Worm (Caenorhabditis elegans): Measurements from ENCODE around the gene mel-11.

The mel-11 gene

DNA sequence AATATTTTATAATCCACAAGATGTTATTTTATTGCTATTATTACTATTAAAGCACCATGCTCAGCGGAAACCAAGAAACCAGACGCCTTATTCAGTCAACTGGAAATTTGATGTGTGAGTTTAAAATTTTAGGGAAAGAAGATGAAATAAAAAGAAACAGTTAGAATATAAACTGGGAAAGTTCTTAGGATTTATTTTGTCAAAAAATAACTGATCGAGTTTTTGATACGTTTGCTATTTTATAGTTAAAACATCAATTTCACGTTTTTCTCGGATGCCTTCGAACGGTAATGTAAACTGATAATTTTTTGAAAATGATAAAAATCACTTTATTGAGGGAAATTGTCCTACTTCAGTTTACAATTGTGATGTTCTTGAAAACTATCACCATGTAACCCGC lies 14.1 kb downstream of the mel-11 start, which contains the start of gene C06C3.3:
Gene C06C3.3 (minus strand): TSS at position 101 of the 400 bp plus-strand sequence.
- no peak for TF ChIP-seq him-1 (tag; optimal IDR thresholded peaks at IDR 0.05)
- no peak for TF ChIP-seq dao-5 (tag; optimal IDR thresholded peaks at IDR 0.05)
- TF ChIP-seq W03F9.2 (tag; optimal IDR thresholded peaks at IDR 0.05), result no peak

DNA sequence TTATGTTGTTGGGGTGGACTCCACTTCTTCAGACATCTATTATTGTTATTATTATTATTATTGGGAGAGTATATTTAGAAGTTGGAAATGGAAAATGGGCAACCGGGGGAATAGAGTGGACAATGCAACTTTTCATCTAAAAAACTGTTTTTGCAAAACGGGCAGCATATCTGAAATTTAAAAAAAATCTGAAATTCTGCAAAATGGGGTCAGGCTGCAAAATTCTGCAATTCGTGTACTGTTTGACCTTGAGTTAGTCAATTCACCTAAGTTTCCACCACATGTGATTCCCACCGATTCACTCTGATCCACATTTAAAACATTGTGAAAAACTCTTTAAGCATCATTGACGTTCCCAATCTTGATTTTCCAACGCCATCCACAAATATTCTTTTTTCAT lies 14.7 kb downstream of the mel-11 start, which contains the start of gene C06C3.4:
Gene C06C3.4 (plus strand): TSS at position 301 of the 400 bp plus-strand sequence.
- TF ChIP-seq dao-5 (tag; optimal IDR thresholded peaks at IDR 0.05) (no peak), W03F9.2 (tag; optimal IDR thresholded peaks at IDR 0.05) (no peak), him-1 (tag; optimal IDR thresholded peaks at IDR 0.05) (no peak)

DNA sequence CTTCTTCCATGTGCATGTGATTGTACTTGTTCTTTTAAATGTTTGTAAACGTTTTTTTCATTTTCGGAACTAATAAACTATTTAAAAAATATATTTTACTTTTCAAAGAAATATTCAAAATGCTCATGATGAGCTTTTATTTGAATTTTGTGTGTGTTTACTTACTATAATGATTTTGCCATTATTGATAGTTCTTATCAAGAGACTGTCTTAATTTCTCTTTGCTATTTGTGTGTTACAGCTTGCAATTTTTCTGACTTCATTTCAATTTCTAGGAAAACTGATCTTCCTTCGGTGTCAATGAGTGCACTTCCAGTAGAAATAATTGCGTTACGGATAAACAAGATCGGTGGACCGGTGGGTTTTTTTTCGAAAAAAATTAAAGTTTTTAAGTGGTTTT lies 16.5 kb downstream of the mel-11 start, which contains the start of gene C06C3.12:
Gene C06C3.12 (plus strand): TSS at position 301 of the 400 bp plus-strand sequence.
- TF ChIP-seq him-1 (tag; optimal IDR thresholded peaks at IDR 0.05) (no peak), dao-5 (tag; optimal IDR thresholded peaks at IDR 0.05) (no peak), W03F9.2 (tag; optimal IDR thresholded peaks at IDR 0.05) (no peak)

DNA sequence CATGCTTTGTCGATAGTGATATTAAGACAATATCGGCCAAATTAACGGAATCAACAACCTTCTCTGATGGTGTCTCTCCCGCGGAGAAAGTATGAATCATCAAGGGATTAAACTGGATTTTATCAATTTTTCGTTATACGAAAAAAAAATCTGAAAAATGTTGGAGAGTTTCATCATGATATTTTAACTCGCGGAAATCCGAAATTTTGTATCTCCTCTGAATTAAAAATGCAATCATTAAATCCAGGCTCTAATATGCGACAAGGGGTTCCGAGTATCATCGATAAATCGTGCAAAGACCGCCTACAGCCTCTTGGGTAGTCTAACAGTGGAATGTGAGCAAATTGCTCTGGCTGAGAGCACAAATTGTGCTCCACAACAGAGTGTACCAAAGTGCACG lies 18.8 kb downstream of the mel-11 start, which contains the start of gene C06C3.10:
Gene C06C3.10 (minus strand): TSS at position 101 of the 400 bp plus-strand sequence.
- TF ChIP-seq dao-5 (tag; optimal IDR thresholded peaks at IDR 0.05), result no peak
- TF ChIP-seq him-1 (tag; optimal IDR thresholded peaks at IDR 0.05), result no peak
- no peak for TF ChIP-seq W03F9.2 (tag; optimal IDR thresholded peaks at IDR 0.05)

DNA sequence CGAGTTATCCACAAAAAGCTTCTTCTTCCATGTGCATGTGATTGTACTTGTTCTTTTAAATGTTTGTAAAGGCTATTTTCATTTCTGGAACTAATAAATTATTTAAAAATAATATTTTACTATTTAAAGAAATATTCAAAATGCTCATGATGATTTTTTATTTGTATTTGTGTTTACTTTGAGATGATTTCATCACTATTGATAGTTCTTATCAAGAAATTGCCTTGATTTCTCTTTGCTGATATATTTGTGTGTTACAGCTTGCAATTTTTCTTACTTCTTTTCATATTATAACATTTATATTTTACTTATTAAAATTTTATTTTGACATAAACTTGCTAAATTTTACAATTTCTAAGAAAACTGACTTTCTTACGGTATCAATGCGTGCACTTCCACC lies 19.8 kb downstream of the mel-11 start:
- no peak for TF ChIP-seq W03F9.2 (tag; optimal IDR thresholded peaks at IDR 0.05)
- no peak for TF ChIP-seq him-1 (tag; optimal IDR thresholded peaks at IDR 0.05)
- no peak for TF ChIP-seq dao-5 (tag; optimal IDR thresholded peaks at IDR 0.05)

DNA sequence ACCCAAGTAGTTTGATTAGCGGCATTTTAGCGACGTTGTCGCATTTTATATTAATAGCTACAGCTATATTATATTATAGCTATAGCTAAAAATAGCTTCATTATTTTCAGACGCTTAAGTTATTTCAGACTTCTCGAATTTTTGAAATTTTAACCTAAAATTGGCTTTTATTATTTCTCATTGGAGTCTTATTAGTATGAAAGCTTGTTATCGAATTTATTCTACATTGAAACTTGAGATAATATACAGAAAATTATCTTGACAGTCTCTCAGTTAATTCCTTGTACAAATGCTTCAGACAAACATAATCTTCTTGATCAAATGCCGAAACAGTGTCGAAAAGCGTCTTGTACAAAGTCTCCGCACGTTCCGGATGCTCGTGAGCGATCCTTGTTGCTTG lies 21.5 kb downstream of the mel-11 start, which contains the start of gene srh-48:
Gene srh-48 (plus strand): TSS at position 301 of the 400 bp plus-strand sequence.
- TF ChIP-seq him-1 (tag; optimal IDR thresholded peaks at IDR 0.05) (no peak), dao-5 (tag; optimal IDR thresholded peaks at IDR 0.05) (no peak), W03F9.2 (tag; optimal IDR thresholded peaks at IDR 0.05) (no peak)

DNA sequence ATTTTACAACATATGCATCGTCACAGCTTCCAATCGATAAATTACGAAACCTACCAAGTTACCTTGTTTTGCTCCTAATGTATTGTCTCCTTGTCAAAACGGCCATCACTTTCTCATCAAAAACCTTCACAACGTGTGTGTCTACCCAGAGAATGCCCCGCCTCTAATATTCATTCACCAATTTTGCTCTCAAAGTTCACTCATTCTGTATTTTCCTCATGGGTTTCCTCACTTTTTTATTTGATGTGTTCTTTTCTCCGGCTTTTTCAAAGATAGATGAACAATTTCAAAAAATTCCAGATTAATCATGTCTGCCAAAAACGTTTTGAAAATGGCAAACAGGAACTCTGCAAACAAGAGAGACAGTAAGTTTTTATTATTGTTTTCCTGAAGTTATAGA lies 26.9 kb downstream of the mel-11 start, which contains the start of gene C06C3.7:
Gene C06C3.7 (plus strand): TSS at position 301 of the 400 bp plus-strand sequence.
- TF ChIP-seq dao-5 (tag; optimal IDR thresholded peaks at IDR 0.05) (no peak), him-1 (tag; optimal IDR thresholded peaks at IDR 0.05) (no peak), W03F9.2 (tag; optimal IDR thresholded peaks at IDR 0.05) (no peak)

DNA sequence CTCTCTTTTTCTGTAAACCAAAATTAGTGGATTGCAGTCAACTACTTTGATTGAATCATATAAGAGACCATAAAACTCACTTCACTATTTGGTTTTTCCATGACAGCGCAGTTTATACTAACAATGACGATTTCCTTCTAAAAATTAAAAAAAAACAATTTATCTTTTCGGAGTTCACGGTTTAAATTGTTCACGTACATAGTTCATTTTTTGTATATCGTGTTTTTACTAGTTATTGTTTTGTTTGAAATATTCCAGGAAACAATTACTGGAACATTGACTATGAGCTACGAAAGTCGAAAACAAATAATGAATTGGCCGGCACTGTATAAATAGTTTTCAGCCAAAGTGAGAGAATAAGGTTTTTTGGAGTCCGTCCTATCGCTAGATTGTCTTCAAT lies 34.4 kb downstream of the mel-11 start, which contains the start of gene lido-17:
Gene lido-17 (minus strand): TSS at position 101 of the 400 bp plus-strand sequence.
- TF ChIP-seq him-1 (tag; optimal IDR thresholded peaks at IDR 0.05) (no peak), W03F9.2 (tag; optimal IDR thresholded peaks at IDR 0.05) (no peak), dao-5 (tag; optimal IDR thresholded peaks at IDR 0.05) (no peak)

DNA sequence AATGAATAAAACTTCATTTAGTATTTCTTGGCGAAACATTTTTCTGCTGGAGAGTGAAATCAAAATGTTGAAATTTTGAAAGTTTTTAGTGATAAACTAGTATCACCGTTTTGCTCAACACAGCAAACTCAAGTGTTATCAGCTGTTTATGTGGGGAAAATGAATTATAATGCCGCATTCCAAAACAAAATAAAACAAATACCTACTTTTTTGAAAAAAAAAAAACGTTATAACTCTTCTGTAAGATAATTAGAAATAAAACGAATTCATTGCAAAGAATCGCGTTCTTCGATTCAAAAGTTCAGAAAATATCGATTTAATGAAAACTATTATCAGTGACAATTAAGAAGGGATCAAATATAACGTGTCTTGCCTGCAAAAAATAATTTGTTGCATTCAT lies 39.2 kb downstream of the mel-11 start, which contains the start of gene Y51B9A.9:
Gene Y51B9A.9 (minus strand): TSS at position 101 of the 400 bp plus-strand sequence.
- no peak for TF ChIP-seq dao-5 (tag; optimal IDR thresholded peaks at IDR 0.05)
- no peak for TF ChIP-seq him-1 (tag; optimal IDR thresholded peaks at IDR 0.05)
- TF ChIP-seq W03F9.2 (tag; optimal IDR thresholded peaks at IDR 0.05), result no peak

DNA sequence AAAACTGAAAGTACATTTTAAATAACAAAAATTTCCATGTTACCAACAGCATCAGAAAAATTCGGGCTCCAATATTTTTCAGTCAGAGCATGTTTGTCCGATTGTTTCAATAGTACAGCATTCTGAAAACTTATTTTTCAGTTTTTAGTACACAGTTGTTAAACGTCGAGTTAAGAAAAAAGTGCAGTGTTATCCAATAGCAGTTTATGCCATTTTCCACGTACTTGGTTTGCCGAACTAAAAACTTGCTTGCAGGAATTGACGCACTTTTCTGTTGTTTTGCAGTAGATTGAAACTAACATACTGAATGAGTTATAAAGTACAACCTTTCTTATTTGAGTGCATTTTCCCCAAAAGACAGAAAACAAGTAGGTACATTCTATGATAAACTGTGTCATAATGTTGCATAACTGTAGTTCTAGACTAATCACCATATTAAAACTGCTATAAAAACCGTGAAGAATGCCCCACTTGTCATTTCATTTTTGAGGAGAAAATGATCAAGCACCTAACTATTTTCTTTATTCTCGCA lies 40.1 kb downstream of the mel-11 start, which contains the start of the genes Y51B9A.14 and Y51B9A.8:
Gene Y51B9A.14 (minus strand): TSS at position 101 of the 532 bp plus-strand sequence.
Gene Y51B9A.8 (plus strand): TSS at position 482 of the 532 bp plus-strand sequence.
- TF ChIP-seq W03F9.2 (tag; optimal IDR thresholded peaks at IDR 0.05) (no peak), him-1 (tag; optimal IDR thresholded peaks at IDR 0.05) (no peak), dao-5 (tag; optimal IDR thresholded peaks at IDR 0.05) (no peak)

DNA sequence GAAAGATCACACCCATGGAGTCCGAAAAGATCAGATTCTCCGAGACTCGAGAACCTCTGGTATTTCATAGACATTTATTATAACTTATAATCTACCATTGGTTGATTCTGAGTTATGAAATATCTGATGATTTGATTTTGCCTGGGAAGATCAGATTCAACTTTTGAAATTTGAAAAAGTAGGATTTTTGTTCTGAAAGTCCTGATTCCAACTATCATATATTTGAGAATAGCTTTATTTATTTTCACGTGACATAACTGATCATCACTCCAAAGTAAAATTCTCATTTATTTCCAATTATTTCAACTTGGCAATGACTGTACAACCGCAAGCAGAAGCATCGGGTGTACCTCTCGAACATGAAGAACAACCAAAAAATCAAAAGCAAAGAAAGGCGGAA lies 41.4 kb downstream of the mel-11 start, which contains the start of gene Y51B9A.7:
Gene Y51B9A.7 (plus strand): TSS at position 301 of the 400 bp plus-strand sequence.
- TF ChIP-seq W03F9.2 (tag; optimal IDR thresholded peaks at IDR 0.05) (no peak), dao-5 (tag; optimal IDR thresholded peaks at IDR 0.05) (no peak), him-1 (tag; optimal IDR thresholded peaks at IDR 0.05) (no peak)

DNA sequence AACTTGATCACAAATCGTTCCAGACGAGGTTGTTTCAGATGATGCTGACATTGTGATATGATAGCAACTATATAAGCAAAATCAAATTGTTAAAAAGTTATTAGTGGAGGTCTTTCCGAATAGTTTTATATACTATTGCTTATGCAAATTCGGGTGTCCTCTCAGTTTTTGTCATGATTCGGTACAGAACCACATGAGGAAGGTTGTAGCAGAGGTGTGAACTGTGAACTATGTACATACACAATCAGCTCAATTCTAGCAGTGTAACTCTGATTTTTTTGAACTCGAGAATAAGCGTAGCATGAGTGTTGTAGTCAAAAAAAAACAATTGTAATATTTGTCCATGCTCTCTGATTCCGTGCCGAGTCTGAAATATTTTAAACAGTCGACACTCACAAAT lies 44.8 kb downstream of the mel-11 start, which contains the start of gene Y51B9A.6:
Gene Y51B9A.6 (minus strand): TSS at position 101 of the 400 bp plus-strand sequence.
- TF ChIP-seq him-1 (tag; optimal IDR thresholded peaks at IDR 0.05) (no peak), dao-5 (tag; optimal IDR thresholded peaks at IDR 0.05) (no peak), W03F9.2 (tag; optimal IDR thresholded peaks at IDR 0.05) (no peak)

DNA sequence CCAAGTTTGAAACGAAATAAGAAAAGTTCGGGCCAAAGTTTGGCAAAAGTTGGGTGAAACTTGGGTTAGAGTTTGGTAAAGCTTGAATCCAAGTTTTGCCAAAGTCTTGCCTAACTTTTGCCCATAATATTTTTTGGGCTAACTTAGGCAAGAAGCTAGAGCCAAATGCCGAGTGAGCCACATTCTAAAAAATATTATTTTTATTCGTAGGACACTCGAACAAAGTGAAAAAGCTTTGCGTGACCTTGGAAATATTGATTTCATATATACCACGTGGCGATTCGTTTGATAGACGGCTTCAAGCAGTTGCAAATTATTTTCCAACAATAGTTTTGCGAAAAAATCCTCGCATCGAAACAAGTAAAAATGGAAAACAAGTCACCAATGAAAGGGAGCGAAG lies 45.5 kb downstream of the mel-11 start, which contains the start of gene Y51B9A.5:
Gene Y51B9A.5 (plus strand): TSS at position 301 of the 400 bp plus-strand sequence.
- TF ChIP-seq W03F9.2 (tag; optimal IDR thresholded peaks at IDR 0.05), result no peak

DNA sequence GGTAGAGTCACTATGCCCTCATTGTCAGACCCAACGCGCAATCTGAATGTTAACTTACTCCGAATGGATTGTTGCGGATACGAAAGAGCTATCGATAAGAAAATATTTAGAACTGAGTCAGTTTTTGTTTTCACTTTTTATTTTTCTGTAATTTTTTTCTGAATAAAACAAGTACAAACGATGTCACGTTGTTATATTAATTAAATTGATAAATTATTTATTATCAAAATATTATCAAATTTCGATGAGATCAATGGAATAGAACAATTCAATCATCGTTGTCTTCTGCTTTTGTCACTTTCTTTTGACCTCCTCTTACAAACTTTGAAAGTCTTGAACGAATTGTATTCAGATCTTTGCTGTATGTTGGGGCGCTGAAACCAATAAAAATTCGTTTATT lies 48.7 kb downstream of the mel-11 start, which contains the start of gene mpz-6:
Gene mpz-6 (minus strand): TSS at position 101 of the 400 bp plus-strand sequence.
- TF ChIP-seq him-1 (tag; optimal IDR thresholded peaks at IDR 0.05) (no peak), W03F9.2 (tag; optimal IDR thresholded peaks at IDR 0.05) (no peak), dao-5 (tag; optimal IDR thresholded peaks at IDR 0.05) (no peak)
